Fruit fly (Drosophila melanogaster): Measurements from ENCODE around the gene CG11294.

CG11294 gene

DNA sequence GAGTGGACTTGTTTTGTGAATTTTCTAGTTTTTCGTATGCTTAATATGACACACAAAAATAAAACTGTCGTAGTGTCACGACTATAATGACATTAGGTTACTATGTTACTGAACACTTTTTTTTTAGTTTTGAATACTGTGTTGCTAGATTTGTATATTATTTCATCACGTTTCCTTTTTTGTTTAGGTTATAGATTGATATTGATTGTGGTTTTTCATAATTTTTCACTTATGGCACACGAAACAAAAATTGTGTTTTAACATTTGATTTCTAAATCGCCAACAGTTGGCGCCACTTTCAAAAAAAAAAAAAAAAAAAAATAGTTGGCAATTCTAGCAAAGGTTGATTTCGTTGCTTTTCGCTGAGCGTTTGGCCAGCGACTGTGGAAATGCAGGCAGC lies at the start of gene CG11294:
Gene CG11294 (minus strand): TSS at position 101 of the 400 bp plus-strand sequence.
- TF ChIP-seq ttk (optimal IDR thresholded peaks at IDR 0.05) (no peak), insv (optimal IDR thresholded peaks at IDR 0.05) (no peak), Myc (optimal IDR thresholded peaks at IDR 0.05) (no peak), psq (optimal IDR thresholded peaks at IDR 0.05) (no peak)

DNA sequence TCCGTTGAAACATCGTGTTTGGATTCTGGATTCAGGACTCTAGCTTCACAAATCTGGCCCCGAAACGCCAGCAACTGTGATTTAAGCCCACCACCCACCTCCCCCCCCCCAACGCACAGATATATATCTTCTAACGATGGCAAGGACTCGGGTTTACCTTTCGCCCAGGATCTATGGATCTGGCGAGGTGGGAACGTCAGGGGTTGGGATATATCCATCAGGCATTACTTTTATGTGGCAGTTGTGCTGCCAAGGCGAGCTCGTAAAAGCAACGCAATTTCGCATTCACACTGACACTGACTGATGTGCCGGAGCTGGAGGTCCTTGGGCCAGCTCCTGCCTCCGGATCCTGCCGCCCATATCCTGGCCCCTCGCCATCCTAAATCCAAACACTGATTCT lies 39.0 kb upstream of the CG11294 start:
- no peak for TF ChIP-seq ttk (optimal IDR thresholded peaks at IDR 0.05)
- TF ChIP-seq psq (optimal IDR thresholded peaks at IDR 0.05), result no peak
- TF ChIP-seq insv (optimal IDR thresholded peaks at IDR 0.05), result no peak
- no peak for TF ChIP-seq Sin3A (optimal IDR thresholded peaks at IDR 0.05)
- no peak for TF ChIP-seq h (optimal IDR thresholded peaks at IDR 0.05)

DNA sequence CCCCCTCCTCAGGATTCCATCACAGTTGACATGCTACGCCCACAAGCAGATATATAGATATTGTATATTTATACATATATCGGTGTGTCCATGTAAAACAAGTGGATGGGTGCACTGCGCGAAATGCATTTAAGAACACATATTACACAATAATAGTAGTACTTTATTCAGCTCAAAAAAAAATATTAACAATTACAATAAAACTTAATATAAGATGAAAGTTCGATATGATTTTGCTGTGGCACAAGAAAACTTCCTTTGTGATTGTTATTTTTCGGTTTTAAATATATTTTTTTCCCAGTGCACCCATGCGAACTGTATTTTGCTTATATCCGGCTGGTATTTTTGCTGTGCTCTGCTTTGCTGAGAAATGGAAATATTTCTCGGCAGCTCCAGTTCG lies 38.0 kb upstream of the CG11294 start:
- TF ChIP-seq ttk (optimal IDR thresholded peaks at IDR 0.05), result no peak
- no peak for TF ChIP-seq Myc (optimal IDR thresholded peaks at IDR 0.05)
- TF ChIP-seq Sin3A (optimal IDR thresholded peaks at IDR 0.05), result no peak
- TF ChIP-seq h (optimal IDR thresholded peaks at IDR 0.05), result no peak
- no peak for TF ChIP-seq insv (optimal IDR thresholded peaks at IDR 0.05)
- TF ChIP-seq psq (optimal IDR thresholded peaks at IDR 0.05), result no peak

DNA sequence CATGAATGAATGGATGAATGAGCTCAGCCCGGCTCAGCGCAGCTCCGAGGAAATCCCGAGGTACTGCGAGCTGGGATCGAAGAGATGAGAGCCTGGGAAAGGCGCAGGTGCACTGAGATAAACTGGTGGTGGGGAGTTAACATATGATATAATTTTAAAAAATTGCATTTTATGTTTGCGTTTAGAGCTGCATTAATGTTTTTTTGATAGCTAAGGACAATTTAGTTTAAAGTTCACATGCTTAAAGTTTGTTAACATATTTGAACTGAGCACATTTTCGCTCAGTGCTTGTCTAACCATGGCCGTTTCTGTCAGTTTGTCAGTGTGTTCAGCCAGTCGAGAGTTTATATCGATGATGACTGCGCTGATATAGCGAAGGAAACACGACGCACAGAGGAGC lies 36.9 kb upstream of the CG11294 start:
- TF ChIP-seq Sin3A (optimal IDR thresholded peaks at IDR 0.05) (no peak), insv (optimal IDR thresholded peaks at IDR 0.05) (no peak), psq (optimal IDR thresholded peaks at IDR 0.05) (no peak), Myc (optimal IDR thresholded peaks at IDR 0.05) (no peak), h (optimal IDR thresholded peaks at IDR 0.05) (no peak), ttk (optimal IDR thresholded peaks at IDR 0.05) (no peak)

DNA sequence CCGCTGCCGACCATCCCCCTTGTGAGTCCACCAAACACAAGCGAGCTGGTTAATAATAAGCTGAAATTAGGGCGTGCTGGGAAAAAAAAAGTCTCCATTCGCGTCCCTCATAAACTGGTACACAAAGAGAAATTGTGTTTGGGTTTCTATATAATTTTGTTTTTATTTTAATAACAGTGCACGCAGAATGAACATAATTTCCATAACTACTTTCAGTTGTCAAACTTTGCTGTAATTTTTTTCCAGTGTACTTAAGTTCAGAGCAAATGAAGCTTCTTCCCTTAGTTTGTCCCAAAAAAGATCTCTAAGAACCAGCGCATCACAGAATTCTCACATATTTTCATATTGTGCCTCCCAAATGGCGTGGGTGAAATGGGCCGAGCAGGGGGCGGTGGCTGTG lies 34.6 kb upstream of the CG11294 start:
- TF ChIP-seq h (optimal IDR thresholded peaks at IDR 0.05) (no peak), insv (optimal IDR thresholded peaks at IDR 0.05) (no peak), Sin3A (optimal IDR thresholded peaks at IDR 0.05) (no peak), ttk (optimal IDR thresholded peaks at IDR 0.05) (no peak), psq (optimal IDR thresholded peaks at IDR 0.05) (no peak), Myc (optimal IDR thresholded peaks at IDR 0.05) (no peak)

DNA sequence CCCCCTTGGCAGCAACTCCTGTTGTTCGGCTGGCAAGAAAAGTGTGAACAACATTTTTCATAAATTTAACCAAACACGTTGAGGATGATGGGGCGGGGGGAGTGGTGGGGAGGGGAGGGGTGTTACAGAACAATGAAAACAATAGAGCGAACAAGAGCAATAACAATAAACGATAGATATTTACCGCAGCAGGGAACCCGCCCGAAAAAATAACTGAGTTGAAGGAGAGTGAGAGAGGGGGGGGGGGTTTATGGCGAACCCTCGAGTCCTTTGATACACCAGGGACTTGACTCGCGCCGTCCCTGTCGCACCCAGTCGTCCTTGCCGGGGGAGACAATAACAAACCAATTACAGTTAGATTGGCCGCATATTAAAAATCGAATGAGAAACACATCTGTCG lies 33.4 kb upstream of the CG11294 start:
- TF ChIP-seq h (optimal IDR thresholded peaks at IDR 0.05) (no peak), insv (optimal IDR thresholded peaks at IDR 0.05) (no peak), Myc (optimal IDR thresholded peaks at IDR 0.05) (no peak), Sin3A (optimal IDR thresholded peaks at IDR 0.05) (no peak), psq (optimal IDR thresholded peaks at IDR 0.05) (no peak), ttk (optimal IDR thresholded peaks at IDR 0.05) (no peak)

DNA sequence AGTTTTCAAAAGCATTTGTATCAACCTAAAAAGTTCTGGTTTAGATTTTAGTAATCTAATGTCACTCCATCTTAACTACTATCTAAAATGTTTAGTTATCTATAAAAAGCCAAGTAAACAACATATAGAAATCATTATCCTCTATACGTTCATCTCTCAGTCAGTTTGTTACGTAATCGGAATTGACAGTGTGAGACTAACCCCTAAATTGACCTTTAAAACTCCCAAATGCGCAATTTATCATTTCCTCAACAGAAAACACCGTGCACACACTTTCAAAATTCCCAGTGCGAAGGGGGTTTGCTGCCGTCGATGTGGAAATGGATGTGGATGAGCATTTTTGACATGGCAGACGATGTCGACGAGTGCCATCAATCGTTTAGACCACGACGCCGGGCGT lies 31.8 kb upstream of the CG11294 start:
- TF ChIP-seq ttk (optimal IDR thresholded peaks at IDR 0.05), result no peak
- no peak for TF ChIP-seq h (optimal IDR thresholded peaks at IDR 0.05)
- no peak for TF ChIP-seq psq (optimal IDR thresholded peaks at IDR 0.05)
- TF ChIP-seq insv (optimal IDR thresholded peaks at IDR 0.05), result no peak
- TF ChIP-seq Sin3A (optimal IDR thresholded peaks at IDR 0.05), result no peak
- no peak for TF ChIP-seq Myc (optimal IDR thresholded peaks at IDR 0.05)

DNA sequence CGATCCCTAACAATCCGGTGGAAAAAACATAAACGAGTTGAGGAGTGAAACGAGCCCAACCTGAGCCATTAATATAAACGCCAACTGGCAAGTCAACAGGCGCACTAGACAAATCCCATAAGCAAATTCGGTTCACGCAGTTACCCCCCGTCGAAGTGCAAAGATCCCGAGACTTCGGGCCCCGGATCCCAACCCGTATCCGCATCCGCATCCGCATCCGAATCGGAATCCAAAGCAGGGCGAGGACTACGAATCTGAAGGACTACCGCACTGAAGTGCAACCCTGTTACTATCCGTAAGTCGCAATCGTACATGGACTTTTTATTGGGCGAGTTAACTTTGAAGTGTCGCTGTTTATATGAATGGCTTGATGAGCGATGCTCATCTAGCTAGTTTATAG lies 31.4 kb upstream of the CG11294 start:
- TF ChIP-seq ttk (optimal IDR thresholded peaks at IDR 0.05) (no peak), h (optimal IDR thresholded peaks at IDR 0.05) (no peak), Myc (optimal IDR thresholded peaks at IDR 0.05) (no peak), Sin3A (optimal IDR thresholded peaks at IDR 0.05) (no peak), insv (optimal IDR thresholded peaks at IDR 0.05) (no peak), psq (optimal IDR thresholded peaks at IDR 0.05) (no peak)

DNA sequence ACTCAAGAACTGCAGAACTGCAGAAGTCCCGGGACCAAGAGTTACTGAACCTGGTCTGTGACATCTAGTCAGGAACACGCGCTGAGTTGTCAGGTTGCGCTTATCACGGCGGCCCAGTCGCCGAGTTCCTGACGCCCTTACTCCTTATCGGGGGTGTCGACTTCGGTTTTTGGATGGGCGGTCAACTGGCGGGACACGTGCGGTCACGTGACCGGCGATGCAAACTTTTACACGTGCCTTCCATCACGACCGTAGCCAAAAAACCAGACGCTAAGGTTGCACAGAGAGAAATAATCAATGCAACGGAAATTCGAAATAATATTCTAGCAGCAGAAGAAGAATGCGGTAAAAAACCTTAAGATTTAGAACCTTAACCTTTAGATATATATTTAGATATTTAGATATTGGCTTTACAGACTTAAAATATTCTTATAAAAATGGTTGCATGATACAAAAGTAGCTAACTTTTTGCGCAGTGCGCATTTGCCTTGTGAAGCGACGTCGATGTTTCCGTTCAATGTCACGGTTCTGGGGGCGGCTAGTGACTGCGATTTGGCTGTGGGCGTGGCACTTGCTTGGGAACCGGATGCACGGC lies 30.1 kb upstream of the CG11294 start:
- TF ChIP-seq ttk (optimal IDR thresholded peaks at IDR 0.05) (no peak), Sin3A (optimal IDR thresholded peaks at IDR 0.05) (no peak)

DNA sequence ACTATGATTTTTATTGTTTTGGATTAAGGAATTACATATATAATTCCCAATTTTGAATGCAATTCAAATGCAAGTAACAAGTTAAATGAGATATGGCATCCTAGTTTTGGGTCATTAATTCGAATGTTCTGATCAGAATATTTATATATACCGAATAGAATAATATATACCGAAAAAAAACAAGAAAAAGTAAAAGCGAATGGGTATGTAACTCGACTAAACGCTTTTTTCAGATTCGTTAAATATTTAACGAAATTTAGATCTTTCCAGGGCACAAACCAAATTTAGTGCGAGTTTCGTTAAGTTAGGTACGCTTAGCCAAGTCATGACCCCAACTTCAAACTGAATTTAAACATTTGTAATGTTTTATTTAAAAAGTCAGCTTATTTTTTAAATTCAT lies 28.1 kb upstream of the CG11294 start:
- TF ChIP-seq h (optimal IDR thresholded peaks at IDR 0.05) (no peak), Sin3A (optimal IDR thresholded peaks at IDR 0.05) (no peak), psq (optimal IDR thresholded peaks at IDR 0.05) (no peak), insv (optimal IDR thresholded peaks at IDR 0.05) (no peak), ttk (optimal IDR thresholded peaks at IDR 0.05) (no peak)

DNA sequence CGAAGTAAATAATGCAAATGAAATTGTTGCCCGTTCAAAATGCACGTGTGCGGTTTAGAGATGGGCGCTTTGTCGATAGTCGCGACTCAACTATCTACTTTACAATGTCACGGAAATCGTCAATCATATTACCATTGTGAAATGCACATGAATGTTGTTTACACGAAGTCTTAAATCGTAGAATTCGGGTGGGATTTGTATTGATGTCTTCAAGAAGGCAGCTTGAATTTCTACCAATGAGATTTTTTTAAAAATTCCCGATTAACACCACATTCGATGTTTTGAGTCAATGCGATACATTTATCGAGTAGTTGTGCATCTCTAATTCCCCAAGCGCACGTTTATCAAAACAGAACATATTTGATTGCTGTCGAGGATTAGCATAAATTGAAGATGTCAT lies 26.8 kb upstream of the CG11294 start, which contains the start of gene CG1789:
Gene CG1789 (plus strand): TSS at position 308 of the 400 bp plus-strand sequence.
- TF ChIP-seq insv (optimal IDR thresholded peaks at IDR 0.05) (no peak), Sin3A (optimal IDR thresholded peaks at IDR 0.05) (no peak)

DNA sequence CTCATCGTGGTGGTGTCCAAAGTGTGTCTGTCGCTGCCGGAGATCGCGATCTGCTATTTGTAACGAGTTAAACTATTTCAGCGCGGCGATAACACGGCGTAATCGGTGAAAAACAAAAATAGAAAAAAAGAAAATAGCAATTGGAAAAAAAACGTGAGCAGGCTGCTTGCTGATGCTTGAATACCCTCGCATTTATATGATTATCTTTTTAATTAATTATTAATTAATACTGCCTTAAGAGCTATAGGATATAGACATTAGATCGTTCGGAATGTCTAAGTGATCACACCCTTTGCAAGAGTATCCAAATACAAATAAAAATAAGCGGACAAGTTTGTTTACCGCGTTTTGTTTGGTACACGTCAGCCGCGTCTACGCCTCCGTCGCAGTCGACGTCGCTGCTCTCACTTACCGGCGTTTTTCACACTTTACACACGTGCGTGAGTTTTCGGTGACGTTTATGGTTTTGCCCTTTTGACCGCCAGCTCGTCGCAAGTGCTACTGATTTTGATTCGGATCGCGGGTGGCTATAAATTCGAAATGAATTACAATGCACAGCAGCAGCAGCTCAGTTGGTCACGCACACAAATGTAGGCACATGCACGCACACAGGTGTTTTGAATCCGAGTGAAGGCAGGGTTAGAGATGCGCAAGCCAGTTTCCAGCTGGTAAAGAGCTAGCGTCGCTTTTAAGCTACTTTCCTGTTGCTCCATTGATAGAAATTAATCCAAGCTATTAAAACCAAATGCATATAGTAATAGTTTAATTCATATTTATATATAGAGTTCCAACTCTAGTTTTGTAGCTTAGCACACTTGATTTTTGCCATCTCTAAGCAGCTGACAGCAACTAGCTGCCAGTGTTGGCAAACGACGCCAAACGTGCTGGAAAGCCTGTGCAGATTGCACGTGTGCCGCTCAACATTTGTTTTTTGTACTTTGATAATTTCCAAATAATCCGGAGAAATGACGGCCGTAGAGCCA lies 20.9 kb upstream of the CG11294 start, which contains the start of the genes CG2004 and CG1785:
Gene CG2004 (minus strand): TSS at position 861 of the 983 bp plus-strand sequence.
Gene CG1785 (plus strand): TSS at position 873 of the 983 bp plus-strand sequence.
- TF ChIP-seq Myc (optimal IDR thresholded peaks at IDR 0.05), result no peak
- no peak for TF ChIP-seq insv (optimal IDR thresholded peaks at IDR 0.05)
- TF ChIP-seq h (optimal IDR thresholded peaks at IDR 0.05), result no peak
- TF ChIP-seq Sin3A (optimal IDR thresholded peaks at IDR 0.05), result no peak
- TF ChIP-seq psq (optimal IDR thresholded peaks at IDR 0.05), result no peak
- TF ChIP-seq ttk (optimal IDR thresholded peaks at IDR 0.05), result no peak
